Worm (Caenorhabditis elegans): ENCODE data around the gene Y51A2B.5.

Y51A2B.5 gene

DNA sequence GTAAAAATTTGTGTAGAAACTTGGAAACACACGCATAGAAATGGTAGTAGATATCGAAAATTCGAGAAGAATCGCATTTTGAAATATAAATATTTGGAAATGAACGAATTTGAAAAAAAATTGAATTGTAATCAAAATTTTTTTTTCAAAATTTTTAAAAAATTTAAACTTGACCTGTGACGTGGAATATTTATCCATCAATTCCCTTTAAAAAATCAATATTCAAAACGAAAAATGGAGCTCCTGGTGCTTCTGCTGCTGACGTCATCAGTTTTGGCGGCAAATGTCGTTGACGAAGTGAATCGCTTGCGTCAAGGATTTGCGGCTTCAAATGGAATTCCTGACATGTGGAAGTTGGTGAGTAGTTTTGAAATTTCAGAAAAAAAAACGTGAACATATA, at the start of gene Y51A2B.5, which contains the start of gene Y51A2B.4:
Gene Y51A2B.5 (plus strand): TSS at position 232 of the 400 bp plus-strand sequence.
Gene Y51A2B.4 (minus strand): TSS at position 101 of the 400 bp plus-strand sequence.
- TF ChIP-seq ceh-2 (tag; optimal IDR thresholded peaks at IDR 0.05) (no peak), ceh-45 (GFP tag; IDR thresholded peaks at IDR 0.05) (no peak), pax-1 (tag; optimal IDR thresholded peaks at IDR 0.05) (no peak), elt-4 (tag; optimal IDR thresholded peaks at IDR 0.05) (no peak), ceh-19 (GFP tag; optimal IDR thresholded peaks at IDR 0.05) (no peak), ets-4 (tag; optimal IDR thresholded peaks at IDR 0.05) (no peak), odd-2 (tag; optimal IDR thresholded peaks at IDR 0.05) (no peak), unc-86 (tag; optimal IDR thresholded peaks at IDR 0.05) (no peak), K02D7.2 (tag; optimal IDR thresholded peaks at IDR 0.05) (no peak), unc-42 (tag; optimal IDR thresholded peaks at IDR 0.05) (no peak), npax-4 (tag; optimal IDR thresholded peaks at IDR 0.05) (no peak), ceh-30 (tag; optimal IDR thresholded peaks at IDR 0.05) (no peak), ahr-1 (tag; optimal IDR thresholded peaks at IDR 0.05) (no peak), hlh-13 (GFP tag; optimal IDR thresholded peaks at IDR 0.05) (no peak), fkh-6 (tag; optimal IDR thresholded peaks at IDR 0.05) (no peak), eyg-1 (tag; optimal IDR thresholded peaks at IDR 0.05) (no peak)

DNA sequence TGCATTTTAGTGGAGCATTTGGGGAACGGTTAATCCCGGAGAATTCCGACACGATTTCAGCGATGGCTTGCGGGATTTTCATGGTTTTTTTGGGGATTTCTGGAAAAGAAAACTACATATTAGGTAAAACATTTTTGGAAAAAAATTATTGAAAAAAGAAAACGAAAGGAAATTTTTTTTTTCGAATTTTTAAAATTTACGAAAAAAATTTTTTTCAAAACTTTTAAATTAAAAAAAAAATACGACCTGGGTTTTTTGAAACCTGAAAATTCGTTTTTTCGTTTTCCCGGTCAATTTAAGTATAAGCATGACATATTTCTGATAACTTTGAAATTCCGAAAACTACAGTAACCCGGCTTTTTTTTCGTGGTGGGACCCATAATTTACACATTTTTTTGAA, 49.3 kb upstream of the Y51A2B.5 start, which contains the start of gene C08E8.10:
Gene C08E8.10 (minus strand): TSS at position 101 of the 400 bp plus-strand sequence.
- no peak for TF ChIP-seq fkh-10 (GFP tag; optimal IDR thresholded peaks at IDR 0.05)

DNA sequence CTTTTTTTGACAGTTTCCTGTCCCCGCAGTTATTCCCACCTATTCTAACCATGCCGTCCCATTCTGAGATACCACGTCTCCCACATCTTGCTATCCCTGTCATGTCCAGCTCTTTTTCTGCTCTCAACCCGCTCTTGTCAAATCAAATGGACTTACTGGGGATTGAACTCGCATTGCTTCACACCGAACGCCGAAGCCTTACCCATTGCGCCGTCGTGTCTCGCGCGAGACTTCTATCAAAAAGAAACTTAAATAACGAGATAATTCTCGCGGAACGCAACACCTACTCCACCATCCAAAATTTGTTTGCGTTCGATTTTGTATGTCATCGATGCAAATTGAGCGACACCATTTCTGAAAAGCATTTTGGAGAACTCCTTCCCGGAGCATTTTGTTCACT, 44.9 kb upstream of the Y51A2B.5 start:
- TF ChIP-seq eyg-1 (tag; optimal IDR thresholded peaks at IDR 0.05) (no peak), tbx-2 (tag; optimal IDR thresholded peaks at IDR 0.05) (no peak), nhr-11 (tag; optimal IDR thresholded peaks at IDR 0.05) (no peak), npax-4 (tag; optimal IDR thresholded peaks at IDR 0.05) (no peak), che-1 (tag; optimal IDR thresholded peaks at IDR 0.05) (no peak)

DNA sequence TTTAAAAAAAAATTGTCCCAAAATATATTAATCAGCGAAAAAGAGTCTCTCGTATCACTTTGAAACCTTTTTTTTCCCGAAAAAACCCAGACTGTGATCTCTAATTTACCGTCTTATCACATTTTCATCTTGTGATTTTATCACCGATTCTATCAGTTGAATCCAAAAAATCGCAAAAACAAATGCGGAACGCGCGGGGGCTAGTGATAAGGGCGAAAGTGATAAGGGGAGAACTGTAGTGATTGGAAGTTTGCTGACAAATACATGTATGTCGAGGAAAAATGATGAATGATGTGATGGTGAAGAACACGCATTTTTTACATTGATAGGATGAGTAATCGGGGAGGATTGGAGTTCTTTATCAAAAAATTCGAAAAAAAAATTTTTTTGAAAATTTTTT, 43.0 kb upstream of the Y51A2B.5 start:
- peak; percentile 99 for TF ChIP-seq elt-2 (tag; optimal IDR thresholded peaks at IDR 0.05)
- TF ChIP-seq lim-6 (tag; optimal IDR thresholded peaks at IDR 0.05), result no peak

DNA sequence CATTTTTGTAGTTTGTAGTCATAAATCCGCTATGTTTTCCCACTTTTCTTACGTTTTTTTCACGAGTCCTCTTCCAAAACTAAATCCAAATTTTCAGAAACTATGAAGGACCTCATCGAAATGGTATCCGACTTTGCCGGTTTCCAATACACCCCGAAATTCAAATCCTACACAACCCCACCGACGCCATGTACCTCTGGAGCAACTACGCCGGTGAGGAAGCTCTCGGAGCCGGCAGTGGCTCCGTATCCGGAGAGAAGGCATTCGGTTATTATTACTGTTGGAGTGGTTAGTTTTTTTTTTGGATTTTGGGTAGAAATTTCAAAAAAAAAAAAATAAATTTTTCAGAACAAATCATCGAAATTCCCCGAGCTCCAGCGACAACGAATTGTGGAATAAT, 39.0 kb upstream of the Y51A2B.5 start, which contains the start of gene C08E8.3:
Gene C08E8.3 (plus strand): TSS at position 84 of the 400 bp plus-strand sequence.
- TF ChIP-seq ceh-48 (tag; optimal IDR thresholded peaks at IDR 0.05) (no peak), elt-2 (tag; optimal IDR thresholded peaks at IDR 0.05) (no peak), T23F11.4 (GFP tag; optimal IDR thresholded peaks at IDR 0.05) (no peak), tbx-7 (tag; optimal IDR thresholded peaks at IDR 0.05) (no peak), hlh-30 (tag; optimal IDR thresholded peaks at IDR 0.05; ENCODE audit: insufficient read depth) (no peak), hlh-15 (tag; optimal IDR thresholded peaks at IDR 0.05) (no peak), nfya-1 (tag; optimal IDR thresholded peaks at IDR 0.05) (no peak), madf-2 (tag; optimal IDR thresholded peaks at IDR 0.05) (no peak), fkh-10 (GFP tag; optimal IDR thresholded peaks at IDR 0.05) (no peak), ref-2 (tag; optimal IDR thresholded peaks at IDR 0.05) (no peak), Y22D7AL.16 (tag; optimal IDR thresholded peaks at IDR 0.05) (no peak), ceh-19 (GFP tag; optimal IDR thresholded peaks at IDR 0.05) (no peak), lin-11 (tag; optimal IDR thresholded peaks at IDR 0.05) (no peak), ceh-9 (tag; optimal IDR thresholded peaks at IDR 0.05) (no peak), dmd-4 (tag; optimal IDR thresholded peaks at IDR 0.05; ENCODE audit: borderline replicate concordance) (no peak), K09A11.1 (tag; optimal IDR thresholded peaks at IDR 0.05; ENCODE audit: insufficient read depth) (no peak), che-1 (tag; optimal IDR thresholded peaks at IDR 0.05) (no peak), ceh-22 (tag; optimal IDR thresholded peaks at IDR 0.05) (no peak), elt-4 (tag; optimal IDR thresholded peaks at IDR 0.05) (no peak)
